ENCODE assay signal across 1 fruit fly cellular context in the genomic region with DNA sequence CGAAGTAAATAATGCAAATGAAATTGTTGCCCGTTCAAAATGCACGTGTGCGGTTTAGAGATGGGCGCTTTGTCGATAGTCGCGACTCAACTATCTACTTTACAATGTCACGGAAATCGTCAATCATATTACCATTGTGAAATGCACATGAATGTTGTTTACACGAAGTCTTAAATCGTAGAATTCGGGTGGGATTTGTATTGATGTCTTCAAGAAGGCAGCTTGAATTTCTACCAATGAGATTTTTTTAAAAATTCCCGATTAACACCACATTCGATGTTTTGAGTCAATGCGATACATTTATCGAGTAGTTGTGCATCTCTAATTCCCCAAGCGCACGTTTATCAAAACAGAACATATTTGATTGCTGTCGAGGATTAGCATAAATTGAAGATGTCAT.
TF ChIP-seq lines count a peak whose summit lies in the region.

A gene (plus strand): TSS at position 308 of the 400 bp plus-strand sequence.

TF ChIP-seq in whole organism, embryonic, 481 proteins besides CTCF, POLR2A, EP300 and RAD21 (continued from another document and continues in another):
- TF ChIP-seq stc (GFP tag; IDR thresholded peaks at IDR 0.05; lab: Robert Waterston, UW) (no peak), CG30403 (GFP tag; optimal IDR thresholded peaks at IDR 0.05; lab: Kevin White, UChicago) (peak; percentile 34), psq (GFP tag; optimal IDR thresholded peaks at IDR 0.05; lab: Kevin White, UChicago) (no peak), ci (GFP tag; IDR thresholded peaks at IDR 0.05; lab: Robert Waterston, UW) (no peak), CG2889 (GFP tag; IDR thresholded peaks at IDR 0.05; lab: Robert Waterston, UW) (no peak), tin (GFP tag; optimal IDR thresholded peaks at IDR 0.05; lab: Kevin White, UChicago) (no peak), Side (GFP tag; optimal IDR thresholded peaks at IDR 0.05; lab: Kevin White, UChicago) (peak; percentile 53), CG15601 (tag; optimal IDR thresholded peaks at IDR 0.05; lab: Kevin White, UChicago) (no peak), CG1832 (GFP tag; optimal IDR thresholded peaks at IDR 0.05; lab: Kevin White, UChicago) (no peak), Lhr (GFP tag; optimal IDR thresholded peaks at IDR 0.05; lab: Kevin White, UChicago) (no peak), CG11085 (GFP tag; IDR thresholded peaks at IDR 0.05; lab: Robert Waterston, UW) (no peak), CG6254 (GFP tag; optimal IDR thresholded peaks at IDR 0.05; lab: Kevin White, UChicago) (no peak), Ets97D (GFP tag; optimal IDR thresholded peaks at IDR 0.05; lab: Kevin White, UChicago) (peak; percentile 37), Oli (tag; optimal IDR thresholded peaks at IDR 0.05; lab: Kevin White, UChicago) (no peak), Ada2b (GFP tag; IDR thresholded peaks at IDR 0.05; lab: Robert Waterston, UW) (no peak), Bdp1 (GFP tag; optimal IDR thresholded peaks at IDR 0.05; lab: Kevin White, UChicago) (no peak), tx (GFP tag; optimal IDR thresholded peaks at IDR 0.05; lab: Kevin White, UChicago) (no peak), Dref (GFP tag; IDR thresholded peaks at IDR 0.05; lab: Robert Waterston, UW) (peak; percentile 64), CG11504 (tag; optimal IDR thresholded peaks at IDR 0.05; lab: Kevin White, UChicago) (peak; percentile 54), bsh (GFP tag; optimal IDR thresholded peaks at IDR 0.05; lab: Kevin White, UChicago) (no peak), Stat92E (GFP tag; optimal IDR thresholded peaks at IDR 0.05; lab: Kevin White, UChicago) (no peak), Poxn (GFP tag; IDR thresholded peaks at IDR 0.05; lab: Robert Waterston, UW) (no peak), CG6813 (GFP tag; optimal IDR thresholded peaks at IDR 0.05; lab: Kevin White, UChicago) (no peak), Antp (GFP tag; optimal IDR thresholded peaks at IDR 0.05; lab: Kevin White, UChicago) (peak; percentile 67), Adf1 (GFP tag; IDR thresholded peaks at IDR 0.05; lab: Robert Waterston, UW) (peak; percentile 15; the same call in 1 of the 2 replicates), CG1602 (GFP tag; optimal IDR thresholded peaks at IDR 0.05; lab: Kevin White, UChicago) (no peak), bab2 (GFP tag; optimal IDR thresholded peaks at IDR 0.05; lab: Kevin White, UChicago) (no peak), YL-1 (GFP tag; optimal IDR thresholded peaks at IDR 0.05; lab: Kevin White, UChicago) (peak; percentile 40), zf30C (GFP tag; optimal IDR thresholded peaks at IDR 0.05; lab: Kevin White, UChicago) (no peak), grau (tag; optimal IDR thresholded peaks at IDR 0.05; lab: Kevin White, UChicago) (peak; percentile 30), Med (GFP tag; lab: Kevin White, UChicago) (peak; percentile 78), zfh1 (GFP tag; IDR thresholded peaks at IDR 0.05; lab: Robert Waterston, UW) (no peak), ranshi (GFP tag; IDR thresholded peaks at IDR 0.05; lab: Robert Waterston, UW) (no peak), sqz (GFP tag; optimal IDR thresholded peaks at IDR 0.05; lab: Kevin White, UChicago) (no peak), CG13296 (GFP tag; optimal IDR thresholded peaks at IDR 0.05; lab: Kevin White, UChicago) (peak; percentile 30), CG13624 (GFP tag; optimal IDR thresholded peaks at IDR 0.05; lab: Kevin White, UChicago) (peak; percentile 16), Xrp1 (GFP tag; IDR thresholded peaks at IDR 0.05; lab: Robert Waterston, UW) (peak; percentile 30; the same call in 1 of the 2 replicates), fru (optimal IDR thresholded peaks at IDR 0.05; lab: Kevin White, UChicago) (no peak), ash1 (GFP tag; optimal IDR thresholded peaks at IDR 0.05; lab: Kevin White, UChicago) (no peak), nau (GFP tag; optimal IDR thresholded peaks at IDR 0.05; lab: Kevin White, UChicago) (no peak), Camta (GFP tag; optimal IDR thresholded peaks at IDR 0.05; lab: Kevin White, UChicago) (peak; percentile 13), CG8478 (optimal IDR thresholded peaks at IDR 0.05; lab: Kevin White, UChicago) (no peak), CG11093 (GFP tag; IDR thresholded peaks at IDR 0.05; lab: Robert Waterston, UW) (no peak), CG9797 (GFP tag; optimal IDR thresholded peaks at IDR 0.05; lab: Kevin White, UChicago) (peak; percentile 40), cg (GFP tag; optimal IDR thresholded peaks at IDR 0.05; lab: Kevin White, UChicago) (no peak), ro (GFP tag; IDR thresholded peaks at IDR 0.05; lab: Robert Waterston, UW) (no peak), salm (tag; optimal IDR thresholded peaks at IDR 0.05; lab: Kevin White, UChicago) (no peak), Hr39 (optimal IDR thresholded peaks at IDR 0.05; lab: Kevin White, UChicago) (no peak), CG13775 (GFP tag; optimal IDR thresholded peaks at IDR 0.05; lab: Kevin White, UChicago) (no peak), CG8089 (GFP tag; optimal IDR thresholded peaks at IDR 0.05; lab: Kevin White, UChicago) (no peak), phol (tag; optimal IDR thresholded peaks at IDR 0.05; lab: Kevin White, UChicago) (peak; percentile 31), CG13287 (GFP tag; IDR thresholded peaks at IDR 0.05; lab: Robert Waterston, UW; ENCODE audit: partially characterized antibody) (peak; percentile 96), Meics (GFP tag; optimal IDR thresholded peaks at IDR 0.05; lab: Kevin White, UChicago) (no peak), Nf-YC (tag; optimal IDR thresholded peaks at IDR 0.05; lab: Kevin White, UChicago) (peak; percentile 28), wdn (GFP tag; IDR thresholded peaks at IDR 0.05; lab: Robert Waterston, UW) (no peak), Rx (GFP tag; IDR thresholded peaks at IDR 0.05; lab: Robert Waterston, UW) (no peak), CHES-1-like (GFP tag; optimal IDR thresholded peaks at IDR 0.05; lab: Kevin White, UChicago) (peak; percentile 6), eve (GFP tag; optimal IDR thresholded peaks at IDR 0.05; lab: Kevin White, UChicago) (no peak), klu (GFP tag; IDR thresholded peaks at IDR 0.05; lab: Robert Waterston, UW) (no peak), gcm2 (GFP tag; optimal IDR thresholded peaks at IDR 0.05; lab: Kevin White, UChicago) (no peak), CG11723 (GFP tag; optimal IDR thresholded peaks at IDR 0.05; lab: Kevin White, UChicago) (no peak), nmo (GFP tag; optimal IDR thresholded peaks at IDR 0.05; lab: Kevin White, UChicago) (peak; percentile 46), en (GFP tag; optimal IDR thresholded peaks at IDR 0.05; lab: Kevin White, UChicago) (no peak), sug (tag; optimal IDR thresholded peaks at IDR 0.05; lab: Kevin White, UChicago) (peak; percentile 58), row (GFP tag; IDR thresholded peaks at IDR 0.05; lab: Robert Waterston, UW) (peak; percentile 86), CG17829 (tag; optimal IDR thresholded peaks at IDR 0.05; lab: Kevin White, UChicago) (peak; percentile 13), ab (GFP tag; optimal IDR thresholded peaks at IDR 0.05; lab: Kevin White, UChicago) (no peak), shn (GFP tag; optimal IDR thresholded peaks at IDR 0.05; lab: Kevin White, UChicago) (no peak), pita (GFP tag; optimal IDR thresholded peaks at IDR 0.05; lab: Kevin White, UChicago) (no peak), CG7271 (tag; optimal IDR thresholded peaks at IDR 0.05; lab: Kevin White, UChicago) (no peak), CG3281 (GFP tag; optimal IDR thresholded peaks at IDR 0.05; lab: Kevin White, UChicago) (no peak), CG7839 (tag; optimal IDR thresholded peaks at IDR 0.05; lab: Kevin White, UChicago) (no peak), Dad (GFP tag; optimal IDR thresholded peaks at IDR 0.05; lab: Kevin White, UChicago) (no peak), CG10462 (GFP tag; optimal IDR thresholded peaks at IDR 0.05; lab: Kevin White, UChicago) (no peak), btn (GFP tag; optimal IDR thresholded peaks at IDR 0.05; lab: Kevin White, UChicago) (peak; percentile 1), CG4820 (GFP tag; optimal IDR thresholded peaks at IDR 0.05; lab: Kevin White, UChicago) (no peak), Six4 (GFP tag; optimal IDR thresholded peaks at IDR 0.05; lab: Kevin White, UChicago) (no peak), Hand (GFP tag; optimal IDR thresholded peaks at IDR 0.05; lab: Kevin White, UChicago) (no peak), chm (GFP tag; IDR thresholded peaks at IDR 0.05; lab: Robert Waterston, UW) (no peak), cad (GFP tag; optimal IDR thresholded peaks at IDR 0.05; lab: Kevin White, UChicago) (no peak), cas (GFP tag; IDR thresholded peaks at IDR 0.05; lab: Robert Waterston, UW) (no peak), CG10321 (GFP tag; IDR thresholded peaks at IDR 0.05; lab: Robert Waterston, UW) (no peak), CG12769 (tag; optimal IDR thresholded peaks at IDR 0.05; lab: Kevin White, UChicago) (peak; percentile 27), tgo (GFP tag; IDR thresholded peaks at IDR 0.05; lab: Robert Waterston, UW) (no peak), lab (GFP tag; optimal IDR thresholded peaks at IDR 0.05; lab: Kevin White, UChicago) (no peak), lmd (GFP tag; IDR thresholded peaks at IDR 0.05; lab: Robert Waterston, UW) (peak; percentile 16; the same call in 1 of the 2 replicates), sima (GFP tag; optimal IDR thresholded peaks at IDR 0.05; lab: Kevin White, UChicago) (no peak), gfzf (GFP tag; optimal IDR thresholded peaks at IDR 0.05; lab: Kevin White, UChicago) (peak; percentile 47), Xbp1 (GFP tag; optimal IDR thresholded peaks at IDR 0.05; lab: Kevin White, UChicago) (no peak), Ets65A (GFP tag; lab: Kevin White, UChicago) (no peak), CG31365 (tag; optimal IDR thresholded peaks at IDR 0.05; lab: Kevin White, UChicago) (no peak), HLH54F (GFP tag; optimal IDR thresholded peaks at IDR 0.05; lab: Kevin White, UChicago) (peak; percentile 24), Opbp (GFP tag; IDR thresholded peaks at IDR 0.05; lab: Robert Waterston, UW; ENCODE audit: partially characterized antibody) (peak; percentile 78; the same call in 2 of the 3 replicates), CG13123 (GFP tag; optimal IDR thresholded peaks at IDR 0.05; lab: Kevin White, UChicago) (peak; percentile 7), crol (GFP tag; IDR thresholded peaks at IDR 0.05; lab: Robert Waterston, UW) (no peak), pnt (GFP tag; optimal IDR thresholded peaks at IDR 0.05; lab: Kevin White, UChicago) (no peak), CG7786 (GFP tag; optimal IDR thresholded peaks at IDR 0.05; lab: Kevin White, UChicago) (no peak), CG30431 (GFP tag; optimal IDR thresholded peaks at IDR 0.05; lab: Kevin White, UChicago) (no peak), CG2120 (GFP tag; optimal IDR thresholded peaks at IDR 0.05; lab: Kevin White, UChicago) (peak; percentile 49), Doc2 (GFP tag; IDR thresholded peaks at IDR 0.05; lab: Robert Waterston, UW) (no peak), CG10274 (GFP tag; optimal IDR thresholded peaks at IDR 0.05; lab: Kevin White, UChicago) (no peak), corto (GFP tag; optimal IDR thresholded peaks at IDR 0.05; lab: Kevin White, UChicago) (no peak), kay (GFP tag; optimal IDR thresholded peaks at IDR 0.05; lab: Kevin White, UChicago) (no peak), chn (GFP tag; optimal IDR thresholded peaks at IDR 0.05; lab: Kevin White, UChicago) (no peak), CG7745 (tag; optimal IDR thresholded peaks at IDR 0.05; lab: Kevin White, UChicago) (no peak), peb (GFP tag; IDR thresholded peaks at IDR 0.05; lab: Robert Waterston, UW) (no peak), grn (GFP tag; optimal IDR thresholded peaks at IDR 0.05; lab: Kevin White, UChicago) (no peak), CG4282 (GFP tag; optimal IDR thresholded peaks at IDR 0.05; lab: Kevin White, UChicago) (no peak), HLH4C (GFP tag; IDR thresholded peaks at IDR 0.05; lab: Robert Waterston, UW; ENCODE audit: partially characterized antibody) (peak; percentile 84; the same call in 2 of the 3 replicates), CG31224 (GFP tag; IDR thresholded peaks at IDR 0.05; lab: Robert Waterston, UW) (no peak), CG17361 (GFP tag; IDR thresholded peaks at IDR 0.05; lab: Robert Waterston, UW) (0 out of 3 replicates have a peak, but pooled peaks have one; percentile 28), CG6689 (GFP tag; IDR thresholded peaks at IDR 0.05; lab: Robert Waterston, UW) (peak; percentile 44; the same call in 1 of the 2 replicates), fu2 (GFP tag; optimal IDR thresholded peaks at IDR 0.05; lab: Kevin White, UChicago) (no peak), Lpt (GFP tag; optimal IDR thresholded peaks at IDR 0.05; lab: Kevin White, UChicago) (no peak), MBD-R2 (GFP tag; IDR thresholded peaks at IDR 0.05; lab: Robert Waterston, UW) (peak; percentile 75), ham (GFP tag; IDR thresholded peaks at IDR 0.05; lab: Robert Waterston, UW) (no peak), B-H1 (GFP tag; IDR thresholded peaks at IDR 0.05; lab: Robert Waterston, UW) (no peak), esg (GFP tag; conservative IDR thresholded peaks at IDR 0.05; lab: Robert Waterston, UW) (no peak), prd (optimal IDR thresholded peaks at IDR 0.05; lab: Kevin White, UChicago) (no peak), prd (GFP tag; IDR thresholded peaks at IDR 0.05; lab: Robert Waterston, UW) (peak; percentile 47), CG7987 (GFP tag; optimal IDR thresholded peaks at IDR 0.05; lab: Kevin White, UChicago) (no peak), CG11695 (GFP tag; IDR thresholded peaks at IDR 0.05; lab: Robert Waterston, UW) (no peak), MESR4 (GFP tag; optimal IDR thresholded peaks at IDR 0.05; lab: Kevin White, UChicago) (peak; percentile 12), Bteb2 (GFP tag; optimal IDR thresholded peaks at IDR 0.05; lab: Kevin White, UChicago) (no peak), Drgx (GFP tag; IDR thresholded peaks at IDR 0.05; lab: Robert Waterston, UW) (no peak), CG10979 (tag; optimal IDR thresholded peaks at IDR 0.05; lab: Kevin White, UChicago) (no peak), Sry-β (GFP tag; optimal IDR thresholded peaks at IDR 0.05; lab: Kevin White, UChicago) (no peak), GATAe (GFP tag; conservative IDR thresholded peaks at IDR 0.05; lab: Robert Waterston, UW) (no peak), CG4424 (GFP tag; optimal IDR thresholded peaks at IDR 0.05; lab: Kevin White, UChicago) (no peak), CG9932 (GFP tag; IDR thresholded peaks at IDR 0.05; lab: Robert Waterston, UW) (peak; percentile 67), CG34422 (GFP tag; IDR thresholded peaks at IDR 0.05; lab: Robert Waterston, UW) (no peak), CG3407 (GFP tag; optimal IDR thresholded peaks at IDR 0.05; lab: Kevin White, UChicago) (no peak), sim (GFP tag; IDR thresholded peaks at IDR 0.05; lab: Robert Waterston, UW) (no peak), Spps (tag; optimal IDR thresholded peaks at IDR 0.05; lab: Kevin White, UChicago) (no peak)
